Fruit fly (Drosophila melanogaster): ENCODE measurements around the gene dod.

dm6 chrX:21339476-21339931, 5.7 kb upstream of the dod start, which contains the start of the genes tty and fliI:
- TF ChIP-seq EcR (GFP tag; optimal IDR thresholded peaks at IDR 0.05) = peak; percentile 53
- TF ChIP-seq D1 (tag; optimal IDR thresholded peaks at IDR 0.05) = no peak
- peak; percentile 87 for TF ChIP-seq CG15710 (tag; optimal IDR thresholded peaks at IDR 0.05)
- TF ChIP-seq CG8301 (tag; optimal IDR thresholded peaks at IDR 0.05) = peak; percentile 83
- TF ChIP-seq Ets98B (GFP tag; IDR thresholded peaks at IDR 0.05) = peak; percentile 94
- peak; percentile 96 for TF ChIP-seq gl (tag; optimal IDR thresholded peaks at IDR 0.05)
- peak; percentile 89 for TF ChIP-seq CG14655 (GFP tag; optimal IDR thresholded peaks at IDR 0.05)
- peak; percentile 87 for TF ChIP-seq Pif1B (GFP tag; optimal IDR thresholded peaks at IDR 0.05)
- peak; percentile 81; the same call in 1 of the 2 replicates for TF ChIP-seq CG10348 (GFP tag; IDR thresholded peaks at IDR 0.05)
- TF ChIP-seq rn (GFP tag; IDR thresholded peaks at IDR 0.05) = peak; percentile 87
- TF ChIP-seq CG34367 (tag; optimal IDR thresholded peaks at IDR 0.05) = peak; percentile 91
- peak; percentile 80 for TF ChIP-seq CG17806 (tag; optimal IDR thresholded peaks at IDR 0.05)
- peak; percentile 94 for TF ChIP-seq CG12605 (GFP tag; IDR thresholded peaks at IDR 0.05)
- peak; percentile 92 for TF ChIP-seq CG13204 (GFP tag; optimal IDR thresholded peaks at IDR 0.05)

Measured in whole organism, pupa.